Fruit fly (Drosophila melanogaster) whole organism, pupa: ENCODE measurements around the gene Jon99Fii.

Experiments
- CG10348 ChIP-seq: fragments of 200-800 bp; sonication (Bioruptor generic); IDR thresholded peaks from 2 replicates; pipeline ENCODE4 v1.3.6; 2022; ENCODE audit warnings: missing biosample characterization, missing genetic modification characterization
- CG15710 ChIP-seq: fragments of 200-800 bp; sonication (Bioruptor generic); optimal IDR thresholded peaks from 2 replicates; lab custom pipeline; 2018; ENCODE audit warnings: missing biosample characterization, mild to moderate bottlenecking, missing genetic modification characterization, moderate library complexity
- CG4496 ChIP-seq: fragments of 200-800 bp; sonication (Bioruptor generic); IDR thresholded peaks from 3 replicates; pipeline ENCODE4 v1.3.6; 2022; ENCODE audit warnings: missing biosample characterization, missing genetic modification characterization
- CG8159 ChIP-seq: fragments of 200-800 bp; sonication (Bioruptor generic); optimal IDR thresholded peaks from 3 replicates; lab custom pipeline; 2018; ENCODE audit warnings: missing biosample characterization, mild to moderate bottlenecking, missing genetic modification characterization, moderate library complexity
- CG9948 ChIP-seq: fragments of 200-800 bp; sonication (Bioruptor generic); optimal IDR thresholded peaks from 2 replicates; lab custom pipeline; 2018; ENCODE audit warnings: missing biosample characterization, mild to moderate bottlenecking, missing genetic modification characterization, moderate library complexity
- D1 ChIP-seq: fragments of 200-800 bp; sonication (Bioruptor generic); optimal IDR thresholded peaks from 2 replicates; lab custom pipeline; 2018; ENCODE audit warnings: missing biosample characterization, mild to moderate bottlenecking, missing genetic modification characterization, moderate library complexity
- Pif1B ChIP-seq: fragments of 200-800 bp; sonication (Bioruptor generic); optimal IDR thresholded peaks from 3 replicates; lab custom pipeline; 2016; ENCODE audit warnings: missing biosample characterization, missing genetic modification characterization

- no peak for TF ChIP-seq Pif1B (GFP tag; lab: Kevin White, UChicago)
- TF ChIP-seq CG9948 (tag; lab: Kevin White, UChicago) = no peak
- TF ChIP-seq CG10348 (GFP tag; lab: Robert Waterston, UW) = no peak
- TF ChIP-seq D1 (tag; lab: Kevin White, UChicago) = no peak
- no peak for TF ChIP-seq CG4496
- no peak for TF ChIP-seq CG15710 (tag; lab: Kevin White, UChicago)
- no peak for TF ChIP-seq CG8159 (tag; lab: Kevin White, UChicago)
Observed at dm6 chr3R:30470690-30471089, 17.0 kb downstream of the Jon99Fii start.
